Fruit fly (Drosophila melanogaster): Measurements from ENCODE around the gene Rubicon.

The Rubicon gene

DNA sequence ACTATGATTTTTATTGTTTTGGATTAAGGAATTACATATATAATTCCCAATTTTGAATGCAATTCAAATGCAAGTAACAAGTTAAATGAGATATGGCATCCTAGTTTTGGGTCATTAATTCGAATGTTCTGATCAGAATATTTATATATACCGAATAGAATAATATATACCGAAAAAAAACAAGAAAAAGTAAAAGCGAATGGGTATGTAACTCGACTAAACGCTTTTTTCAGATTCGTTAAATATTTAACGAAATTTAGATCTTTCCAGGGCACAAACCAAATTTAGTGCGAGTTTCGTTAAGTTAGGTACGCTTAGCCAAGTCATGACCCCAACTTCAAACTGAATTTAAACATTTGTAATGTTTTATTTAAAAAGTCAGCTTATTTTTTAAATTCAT is 44.6 kb downstream of the Rubicon start:
- TF ChIP-seq Atf-2 (GFP tag; optimal IDR thresholded peaks at IDR 0.05) = no peak
- no peak for TF ChIP-seq Eip74EF (GFP tag; optimal IDR thresholded peaks at IDR 0.05)
- peak; percentile 0 for TF ChIP-seq Lhr (GFP tag; optimal IDR thresholded peaks at IDR 0.05)
- TF ChIP-seq CTCF (GFP tag; optimal IDR thresholded peaks at IDR 0.05) = peak; percentile 65
- TF ChIP-seq chn (GFP tag; optimal IDR thresholded peaks at IDR 0.05) = no peak
- no peak for TF ChIP-seq maf-S (GFP tag; optimal IDR thresholded peaks at IDR 0.05)
- no peak for TF ChIP-seq Rfx (GFP tag; IDR thresholded peaks at IDR 0.05)
- TF ChIP-seq CG34376 (GFP tag; optimal IDR thresholded peaks at IDR 0.05) = no peak
- no peak for TF ChIP-seq gsb (GFP tag; IDR thresholded peaks at IDR 0.05)
- TF ChIP-seq E2f2 (GFP tag; IDR thresholded peaks at IDR 0.05) = peak; percentile 58
- peak; percentile 6 for TF ChIP-seq CG14710 (tag; optimal IDR thresholded peaks at IDR 0.05)
- no peak for TF ChIP-seq jumu (GFP tag; optimal IDR thresholded peaks at IDR 0.05)
- peak; percentile 61 for TF ChIP-seq Blimp-1 (GFP tag; optimal IDR thresholded peaks at IDR 0.05)
- peak; percentile 13 for TF ChIP-seq trem (tag; optimal IDR thresholded peaks at IDR 0.05)
- no peak for TF ChIP-seq CG15601 (tag; optimal IDR thresholded peaks at IDR 0.05)
- peak; percentile 10 for TF ChIP-seq pzg (GFP tag; optimal IDR thresholded peaks at IDR 0.05)
- peak; percentile 60 for TF ChIP-seq zen (tag; optimal IDR thresholded peaks at IDR 0.05)
- no peak for TF ChIP-seq E2f1 (GFP tag; IDR thresholded peaks at IDR 0.05)
- no peak for TF ChIP-seq mld (GFP tag; IDR thresholded peaks at IDR 0.05; ENCODE audit: partially characterized antibody)
- TF ChIP-seq pita (GFP tag; optimal IDR thresholded peaks at IDR 0.05) = peak; percentile 77
- peak; percentile 57 for TF ChIP-seq stwl (tag; optimal IDR thresholded peaks at IDR 0.05)
- peak; percentile 50 for TF ChIP-seq gfzf (GFP tag; optimal IDR thresholded peaks at IDR 0.05)
- TF ChIP-seq CG2712 (tag; optimal IDR thresholded peaks at IDR 0.05) = peak; percentile 9
- TF ChIP-seq insv (GFP tag; optimal IDR thresholded peaks at IDR 0.05) = peak; percentile 38 to 95
- no peak for TF ChIP-seq Nf-YA (GFP tag; IDR thresholded peaks at IDR 0.05)
- no peak for TF ChIP-seq BEAF-32 (GFP tag; optimal IDR thresholded peaks at IDR 0.05)
- TF ChIP-seq Dp (GFP tag; optimal IDR thresholded peaks at IDR 0.05) = peak; percentile 37

DNA sequence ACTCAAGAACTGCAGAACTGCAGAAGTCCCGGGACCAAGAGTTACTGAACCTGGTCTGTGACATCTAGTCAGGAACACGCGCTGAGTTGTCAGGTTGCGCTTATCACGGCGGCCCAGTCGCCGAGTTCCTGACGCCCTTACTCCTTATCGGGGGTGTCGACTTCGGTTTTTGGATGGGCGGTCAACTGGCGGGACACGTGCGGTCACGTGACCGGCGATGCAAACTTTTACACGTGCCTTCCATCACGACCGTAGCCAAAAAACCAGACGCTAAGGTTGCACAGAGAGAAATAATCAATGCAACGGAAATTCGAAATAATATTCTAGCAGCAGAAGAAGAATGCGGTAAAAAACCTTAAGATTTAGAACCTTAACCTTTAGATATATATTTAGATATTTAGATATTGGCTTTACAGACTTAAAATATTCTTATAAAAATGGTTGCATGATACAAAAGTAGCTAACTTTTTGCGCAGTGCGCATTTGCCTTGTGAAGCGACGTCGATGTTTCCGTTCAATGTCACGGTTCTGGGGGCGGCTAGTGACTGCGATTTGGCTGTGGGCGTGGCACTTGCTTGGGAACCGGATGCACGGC is 46.6 kb downstream of the Rubicon start:
- TF ChIP-seq CrebB (tag; optimal IDR thresholded peaks at IDR 0.05) = no peak
- TF ChIP-seq CG3847 (GFP tag; IDR thresholded peaks at IDR 0.05) = no peak
- TF ChIP-seq dati (GFP tag; IDR thresholded peaks at IDR 0.05) = 0 out of 2 replicates have a peak, but pooled peaks have one; percentile 21
- no peak for TF ChIP-seq CG11093 (GFP tag; IDR thresholded peaks at IDR 0.05)
- peak; percentile 42 for TF ChIP-seq CG2712 (tag; optimal IDR thresholded peaks at IDR 0.05)
- TF ChIP-seq CG17385 (GFP tag; optimal IDR thresholded peaks at IDR 0.05) = peak; percentile 4
- peak; percentile 16 for TF ChIP-seq dmrt11E (tag; optimal IDR thresholded peaks at IDR 0.05)
- no peak for TF ChIP-seq CG9797 (GFP tag; optimal IDR thresholded peaks at IDR 0.05)
- peak; percentile 27 for TF ChIP-seq CG12391 (tag; optimal IDR thresholded peaks at IDR 0.05)
- TF ChIP-seq D19A (tag; optimal IDR thresholded peaks at IDR 0.05) = peak; percentile 26
- peak; percentile 33; the same call in 1 of the 2 replicates for TF ChIP-seq ara (GFP tag; IDR thresholded peaks at IDR 0.05)
- no peak for TF ChIP-seq Myb (GFP tag; optimal IDR thresholded peaks at IDR 0.05)
- no peak for TF ChIP-seq gsb (GFP tag; IDR thresholded peaks at IDR 0.05)
- no peak for TF ChIP-seq lbe (GFP tag; optimal IDR thresholded peaks at IDR 0.05)
- peak; percentile 27 for TF ChIP-seq CG2678 (tag; optimal IDR thresholded peaks at IDR 0.05)
- TF ChIP-seq Mes4 (GFP tag; optimal IDR thresholded peaks at IDR 0.05) = no peak
- TF ChIP-seq Dfd (GFP tag; optimal IDR thresholded peaks at IDR 0.05) = no peak
- no peak for TF ChIP-seq CG15696 (tag; optimal IDR thresholded peaks at IDR 0.05)
- no peak for TF ChIP-seq NC2α (GFP tag; optimal IDR thresholded peaks at IDR 0.05)
- no peak for TF ChIP-seq hth (optimal IDR thresholded peaks at IDR 0.05)
- no peak for TF ChIP-seq ems (GFP tag; optimal IDR thresholded peaks at IDR 0.05)
- TF ChIP-seq Xrp1 (GFP tag; IDR thresholded peaks at IDR 0.05) = peak; percentile 55
- 0 out of 3 replicates have a peak, but pooled peaks have one; percentile 16 for TF ChIP-seq croc (GFP tag; conservative IDR thresholded peaks at IDR 0.05)
- TF ChIP-seq CG3065 (GFP tag; optimal IDR thresholded peaks at IDR 0.05) = no peak
- no peak for TF ChIP-seq CG12219 (GFP tag; optimal IDR thresholded peaks at IDR 0.05)
- peak; percentile 37 for TF ChIP-seq ATbp (GFP tag; optimal IDR thresholded peaks at IDR 0.05)
